Fruit fly (Drosophila melanogaster): ENCODE results near the gene CG45066.
A peak's percentile ranks its signal among the peaks of the same experiment; 100 is the strongest.

Gene CG45066

dm6 chr3L:3077568-3078107 is 33.4 kb downstream of the CG45066 start:
- TF ChIP-seq jim (GFP tag; optimal IDR thresholded peaks at IDR 0.05), result peak; percentile 44
- TF ChIP-seq CG9705 (GFP tag; optimal IDR thresholded peaks at IDR 0.05), result no peak
- TF ChIP-seq Mio (GFP tag; optimal IDR thresholded peaks at IDR 0.05), result peak; percentile 42
- peak; percentile 81 for TF ChIP-seq Sp1 (GFP tag; optimal IDR thresholded peaks at IDR 0.05)
- TF ChIP-seq sv (GFP tag; optimal IDR thresholded peaks at IDR 0.05), result no peak
- peak; percentile 55 for TF ChIP-seq OdsH (GFP tag; optimal IDR thresholded peaks at IDR 0.05)
- TF ChIP-seq woc (GFP tag; optimal IDR thresholded peaks at IDR 0.05), result peak; percentile 51
- no peak for TF ChIP-seq dmrt93B (GFP tag; optimal IDR thresholded peaks at IDR 0.05)
- TF ChIP-seq Vsx2 (GFP tag; optimal IDR thresholded peaks at IDR 0.05; ENCODE audit: partially characterized antibody), result no peak
- TF ChIP-seq GATAd (GFP tag; optimal IDR thresholded peaks at IDR 0.05), result no peak
- TF ChIP-seq Dfd (GFP tag; optimal IDR thresholded peaks at IDR 0.05), result no peak
- TF ChIP-seq Dif (GFP tag; optimal IDR thresholded peaks at IDR 0.05; ENCODE audit: partially characterized antibody), result peak; percentile 82
- TF ChIP-seq Hr83 (GFP tag; optimal IDR thresholded peaks at IDR 0.05; ENCODE audit: poor library complexity, severe bottlenecking), result peak; percentile 82
- TF ChIP-seq Hnf4 (GFP tag; optimal IDR thresholded peaks at IDR 0.05), result peak; percentile 64
- TF ChIP-seq lola (GFP tag; optimal IDR thresholded peaks at IDR 0.05), result no peak
- no peak for TF ChIP-seq Hr78 (GFP tag; optimal IDR thresholded peaks at IDR 0.05)
- peak; percentile 44 to 69 for TF ChIP-seq dl (GFP tag; optimal IDR thresholded peaks at IDR 0.05; ENCODE audit: insufficient read depth in 1 of 2, partially characterized antibody in 2 of 2)
- no peak for TF ChIP-seq sage (GFP tag; optimal IDR thresholded peaks at IDR 0.05)
- peak; percentile 59 for TF ChIP-seq fru (GFP tag; optimal IDR thresholded peaks at IDR 0.05)
- TF ChIP-seq brk (GFP tag; optimal IDR thresholded peaks at IDR 0.05), result peak; percentile 22
- TF ChIP-seq HLH106 (tag; optimal IDR thresholded peaks at IDR 0.05), result peak; percentile 30
- no peak for TF ChIP-seq N (GFP tag; optimal IDR thresholded peaks at IDR 0.05)
- TF ChIP-seq br (GFP tag; optimal IDR thresholded peaks at IDR 0.05), result peak; percentile 75
- TF ChIP-seq CG32264 (GFP tag; optimal IDR thresholded peaks at IDR 0.05), result no peak
- TF ChIP-seq dsf (GFP tag; optimal IDR thresholded peaks at IDR 0.05; ENCODE audit: borderline replicate concordance), result no peak
- peak; percentile 89 for TF ChIP-seq CrebA (GFP tag; optimal IDR thresholded peaks at IDR 0.05; ENCODE audit: borderline replicate concordance)
- TF ChIP-seq Jra (GFP tag; optimal IDR thresholded peaks at IDR 0.05), result peak; percentile 87
- TF ChIP-seq Abd-B (GFP tag; optimal IDR thresholded peaks at IDR 0.05), result no peak
- peak; percentile 3 for TF ChIP-seq tai (GFP tag; optimal IDR thresholded peaks at IDR 0.05)
- peak; percentile 75 for TF ChIP-seq rgr (GFP tag; optimal IDR thresholded peaks at IDR 0.05)
- peak; percentile 81 for TF ChIP-seq h (GFP tag; optimal IDR thresholded peaks at IDR 0.05)
- no peak for TF ChIP-seq usp (GFP tag; optimal IDR thresholded peaks at IDR 0.05)
- peak; percentile 59 to 79 for TF ChIP-seq foxo (GFP tag; optimal IDR thresholded peaks at IDR 0.05)
- TF ChIP-seq Rel (GFP tag; optimal IDR thresholded peaks at IDR 0.05), result peak; percentile 81
- peak; percentile 82 for TF ChIP-seq Rel (tag; optimal IDR thresholded peaks at IDR 0.05)
- peak; percentile 20 for TF ChIP-seq Myc (optimal IDR thresholded peaks at IDR 0.05)
- TF ChIP-seq ey (GFP tag; optimal IDR thresholded peaks at IDR 0.05), result peak; percentile 52
- TF ChIP-seq pan (optimal IDR thresholded peaks at IDR 0.05), result no peak
- peak; percentile 96 for TF ChIP-seq psq (GFP tag; optimal IDR thresholded peaks at IDR 0.05)

dm6 chr3L:3076954-3077353 is 34.1 kb downstream of the CG45066 start:
- TF ChIP-seq sv (GFP tag; optimal IDR thresholded peaks at IDR 0.05) (no peak), Rel (GFP tag; optimal IDR thresholded peaks at IDR 0.05) (no peak), Rel (tag; optimal IDR thresholded peaks at IDR 0.05) (no peak), ey (GFP tag; optimal IDR thresholded peaks at IDR 0.05) (no peak), rgr (GFP tag; optimal IDR thresholded peaks at IDR 0.05) (no peak), Hr78 (GFP tag; optimal IDR thresholded peaks at IDR 0.05) (no peak), foxo (GFP tag; optimal IDR thresholded peaks at IDR 0.05) (no peak), sage (GFP tag; optimal IDR thresholded peaks at IDR 0.05) (no peak), Abd-B (GFP tag; optimal IDR thresholded peaks at IDR 0.05) (no peak), GATAd (GFP tag; optimal IDR thresholded peaks at IDR 0.05) (no peak), usp (GFP tag; optimal IDR thresholded peaks at IDR 0.05) (no peak), dl (GFP tag; optimal IDR thresholded peaks at IDR 0.05; ENCODE audit: insufficient read depth in 1 of 2, partially characterized antibody in 2 of 2) (no peak)
